Worm (Caenorhabditis elegans) whole organism, late embryonic: ENCODE measurements around the gene srd-35.

ENCODE experiments used
- C08G9.2 ChIP-seq: sonication (generic microtip); optimal IDR thresholded peaks from 2 replicates; lab custom pipeline; 2016; ENCODE audit warnings: mild to moderate bottlenecking, missing genetic modification characterization, moderate library complexity, missing compliant biosample characterization
- K02D7.2 ChIP-seq: sonication (generic microtip); optimal IDR thresholded peaks from 2 replicates; lab custom pipeline; 2017; ENCODE audit warnings: mild to moderate bottlenecking, missing genetic modification characterization, missing compliant biosample characterization
- T23F11.4 ChIP-seq: fragments of 200-800 bp; sonication (Bioruptor generic); optimal IDR thresholded peaks from 2 replicates; lab custom pipeline; 2018; ENCODE audit warnings: mild to moderate bottlenecking, missing genetic modification characterization, missing compliant biosample characterization
- Y22D7AL.16 ChIP-seq: sonication (generic microtip); optimal IDR thresholded peaks from 2 replicates; lab custom pipeline; 2016; ENCODE audit warnings: missing genetic modification characterization, missing compliant biosample characterization
- ahr-1 ChIP-seq: sonication (generic microtip); optimal IDR thresholded peaks from 2 replicates; lab custom pipeline; 2016; ENCODE audit warnings: missing genetic modification characterization, missing compliant biosample characterization
- ceh-14 ChIP-seq: sonication (generic microtip); optimal IDR thresholded peaks from 2 replicates; lab custom pipeline; 2016; ENCODE audit warnings: missing genotype, missing genetic modification characterization, missing compliant biosample characterization
- ceh-18 ChIP-seq: sonication (generic microtip); optimal IDR thresholded peaks from 2 replicates; lab custom pipeline; 2016; ENCODE audit warnings: missing genetic modification characterization, missing compliant biosample characterization
- ceh-19 ChIP-seq: fragments of 200-800 bp; sonication (Bioruptor generic); optimal IDR thresholded peaks from 2 replicates; lab custom pipeline; 2018; ENCODE audit warnings: mild to moderate bottlenecking, missing genetic modification characterization, missing compliant biosample characterization
- ceh-2 ChIP-seq: sonication (generic microtip); optimal IDR thresholded peaks from 2 replicates; lab custom pipeline; 2016; ENCODE audit warnings: missing genotype, missing genetic modification characterization, missing compliant biosample characterization
- ceh-24 ChIP-seq: sonication (generic microtip); optimal IDR thresholded peaks from 2 replicates; lab custom pipeline; 2016; ENCODE audit warnings: mild to moderate bottlenecking, missing genetic modification characterization, missing compliant biosample characterization
- ceh-31 ChIP-seq: sonication (generic microtip); optimal IDR thresholded peaks from 2 replicates; lab custom pipeline; 2016; ENCODE audit warnings: missing genetic modification characterization, missing compliant biosample characterization
- ceh-34 ChIP-seq: sonication (generic microtip); optimal IDR thresholded peaks from 2 replicates; lab custom pipeline; 2016; ENCODE audit warnings: mild to moderate bottlenecking, missing genetic modification characterization, missing compliant biosample characterization
- ceh-45 ChIP-seq: fragments of 200-800 bp; sonication (Bioruptor generic); IDR thresholded peaks from 2 replicates; pipeline ENCODE4 v1.3.6; 2022; ENCODE audit warnings: missing genetic modification reagents, missing genetic modification characterization, missing compliant biosample characterization
- ceh-48 ChIP-seq: sonication (generic microtip); optimal IDR thresholded peaks from 2 replicates; lab custom pipeline; 2016; ENCODE audit warnings: missing genetic modification characterization, inconsistent platforms, missing compliant biosample characterization
- ceh-6 ChIP-seq: fragments of 200-800 bp; sonication (Bioruptor generic); optimal IDR thresholded peaks from 2 replicates; lab custom pipeline; 2018; ENCODE audit warnings: mild to moderate bottlenecking, missing genetic modification characterization, missing compliant biosample characterization
- elt-4 ChIP-seq: sonication (generic microtip); optimal IDR thresholded peaks from 2 replicates; lab custom pipeline; 2016; ENCODE audit warnings: missing genetic modification characterization, missing compliant biosample characterization
- ets-4 ChIP-seq: sonication (generic microtip); optimal IDR thresholded peaks from 2 replicates; lab custom pipeline; 2016; ENCODE audit warnings: missing genetic modification characterization, missing compliant biosample characterization
- eyg-1 ChIP-seq: sonication (generic microtip); optimal IDR thresholded peaks from 2 replicates; lab custom pipeline; 2016; ENCODE audit warnings: missing genotype, missing genetic modification characterization, missing compliant biosample characterization
- fkh-10 ChIP-seq: fragments of 150-350 bp; optimal IDR thresholded peaks from 2 replicates; lab custom pipeline; 2014; ENCODE audit warnings: missing biosample characterization, missing genetic modification reagents, missing genetic modification characterization
- hlh-13 ChIP-seq: fragments of 200-800 bp; sonication (Bioruptor generic); optimal IDR thresholded peaks from 2 replicates; lab custom pipeline; 2018; ENCODE audit warnings: mild to moderate bottlenecking, missing genetic modification characterization, missing compliant biosample characterization
- hlh-8 ChIP-seq: sonication (generic microtip); optimal IDR thresholded peaks from 2 replicates; lab custom pipeline; 2016; ENCODE audit warnings: missing genotype, missing genetic modification characterization, missing compliant biosample characterization
- lin-11 ChIP-seq: fragments of 200-800 bp; sonication (Bioruptor generic); optimal IDR thresholded peaks from 2 replicates; lab custom pipeline; 2018; ENCODE audit warnings: mild to moderate bottlenecking, missing genetic modification characterization, missing compliant biosample characterization
- mec-3 ChIP-seq: sonication (generic microtip); optimal IDR thresholded peaks from 2 replicates; lab custom pipeline; 2016; ENCODE audit warnings: borderline replicate concordance, missing genetic modification characterization, missing compliant biosample characterization
- nfya-1 ChIP-seq: sonication (generic microtip); optimal IDR thresholded peaks from 2 replicates; lab custom pipeline; 2017; ENCODE audit warnings: missing genetic modification characterization, mild to moderate bottlenecking, missing compliant biosample characterization, antibody characterized with exemption, moderate library complexity
- nhr-11 ChIP-seq: fragments of 150-350 bp; optimal IDR thresholded peaks from 2 replicates; lab custom pipeline; 2014; ENCODE audit warnings: missing biosample characterization, missing genetic modification characterization
- odd-2 ChIP-seq: sonication (generic microtip); optimal IDR thresholded peaks from 2 replicates; lab custom pipeline; 2017; ENCODE audit warnings: antibody characterized with exemption, mild to moderate bottlenecking, missing genetic modification characterization, missing compliant biosample characterization
- pag-3 ChIP-seq: sonication (generic microtip); optimal IDR thresholded peaks from 2 replicates; lab custom pipeline; 2016; ENCODE audit warnings: missing compliant biosample characterization, missing genetic modification characterization, borderline replicate concordance
- pax-1 ChIP-seq: fragments of 150-350 bp; optimal IDR thresholded peaks from 2 replicates; lab custom pipeline; 2014; ENCODE audit warnings: missing biosample characterization, missing genetic modification characterization
- pqm-1 ChIP-seq: sonication (generic microtip); optimal IDR thresholded peaks from 2 replicates; lab custom pipeline; 2016; ENCODE audit warnings: missing genetic modification characterization, missing compliant biosample characterization
- ref-2 ChIP-seq: sonication (generic microtip); optimal IDR thresholded peaks from 2 replicates; lab custom pipeline; 2016; ENCODE audit warnings: missing genetic modification characterization, missing compliant biosample characterization
- sdc-2 ChIP-seq: sonication (generic microtip); optimal IDR thresholded peaks from 2 replicates; lab custom pipeline; 2016; ENCODE audit warnings: missing genotype, missing genetic modification characterization, missing compliant biosample characterization
- tbx-2 ChIP-seq: sonication (generic microtip); optimal IDR thresholded peaks from 2 replicates; lab custom pipeline; 2016; ENCODE audit warnings: missing genetic modification characterization, missing compliant biosample characterization
- tbx-7 ChIP-seq: sonication (generic microtip); optimal IDR thresholded peaks from 2 replicates; lab custom pipeline; 2016; ENCODE audit warnings: missing genotype, missing genetic modification characterization, missing compliant biosample characterization
- unc-42 ChIP-seq: sonication (generic microtip); optimal IDR thresholded peaks from 2 replicates; lab custom pipeline; 2016; ENCODE audit warnings: missing genotype, missing genetic modification characterization, missing compliant biosample characterization
- unc-55 ChIP-seq: sonication (generic microtip); optimal IDR thresholded peaks from 2 replicates; lab custom pipeline; 2017; ENCODE audit warnings: missing biosample characterization, missing genetic modification reagents, missing genetic modification characterization
- unc-86 ChIP-seq: sonication (generic microtip); optimal IDR thresholded peaks from 2 replicates; lab custom pipeline; 2016; ENCODE audit warnings: missing genetic modification characterization, missing compliant biosample characterization
- zip-5 ChIP-seq: sonication (generic microtip); optimal IDR thresholded peaks from 2 replicates; lab custom pipeline; 2016; ENCODE audit warnings: missing genetic modification characterization, missing compliant biosample characterization
- ztf-16 ChIP-seq: sonication (generic microtip); optimal IDR thresholded peaks from 2 replicates; lab custom pipeline; 2017; ENCODE audit warnings: missing genetic modification characterization, missing compliant biosample characterization

Gene srd-35

DNA sequence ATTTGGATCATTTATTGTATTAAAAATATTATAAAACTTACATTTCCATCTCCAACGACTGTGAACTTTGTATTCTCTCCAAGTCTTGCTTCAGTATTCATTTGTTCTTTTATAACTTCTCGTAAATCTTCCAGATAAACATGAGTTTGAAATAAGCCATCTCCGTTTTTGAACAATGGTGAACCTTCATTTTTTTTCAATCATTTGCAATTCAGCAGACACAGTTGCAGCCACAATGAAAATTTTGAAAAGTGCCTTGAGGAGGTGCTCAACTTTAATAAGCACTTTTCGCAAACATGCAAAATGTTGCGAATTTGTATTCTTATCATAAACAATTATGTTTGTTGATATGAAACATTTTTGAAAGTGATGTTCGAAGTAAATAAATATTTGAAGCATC is 19.9 kb upstream of the srd-35 start, which contains the start of gene T16G1.3:
T16G1.3 (minus strand) TSS at position 101 of the 400 bp plus-strand sequence.
- TF ChIP-seq eyg-1 (no peak), Y22D7AL.16 (tag; lab: Kevin White, UChicago) (no peak), sdc-2 (tag; lab: Kevin White, UChicago) (no peak), odd-2 (no peak), ahr-1 (tag; lab: Kevin White, UChicago) (no peak), lin-11 (no peak), ztf-16 (tag; lab: Kevin White, UChicago) (no peak), ceh-34 (tag; lab: Kevin White, UChicago) (no peak), ceh-24 (tag; lab: Kevin White, UChicago) (no peak), unc-42 (no peak), ets-4 (tag; lab: Kevin White, UChicago) (no peak), pqm-1 (tag; lab: Kevin White, UChicago) (no peak), elt-4 (tag; lab: Kevin White, UChicago) (no peak), nhr-11 (no peak), tbx-7 (tag; lab: Kevin White, UChicago) (no peak), fkh-10 (GFP tag; lab: Kevin White, UChicago) (no peak), ceh-2 (tag; lab: Kevin White, UChicago) (no peak), C08G9.2 (no peak)

DNA sequence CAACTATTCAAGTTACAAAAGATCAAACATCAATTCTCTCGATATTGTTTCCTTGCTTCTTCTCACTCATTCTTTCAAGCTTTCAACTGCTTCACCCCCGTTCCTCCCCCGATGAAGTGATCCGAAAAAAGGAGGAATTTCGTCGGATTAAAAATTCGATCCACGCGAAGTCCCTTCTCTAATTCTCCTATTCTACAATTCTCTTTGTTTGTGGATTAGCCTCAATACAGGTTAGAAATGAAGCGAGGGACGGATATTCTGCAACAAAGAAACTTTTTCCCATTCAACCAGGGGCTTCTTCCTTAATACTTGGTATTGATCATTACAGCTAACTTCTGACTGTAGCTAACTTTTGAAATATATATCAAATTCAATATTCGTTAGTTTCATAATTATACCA is 19.4 kb upstream of the srd-35 start, which contains the start of gene grl-2:
grl-2 (plus strand) TSS at position 301 of the 400 bp plus-strand sequence.
- TF ChIP-seq ceh-45 (GFP tag; lab: Robert Waterston, UW) = no peak
- TF ChIP-seq mec-3 (tag; lab: Kevin White, UChicago) = no peak

DNA sequence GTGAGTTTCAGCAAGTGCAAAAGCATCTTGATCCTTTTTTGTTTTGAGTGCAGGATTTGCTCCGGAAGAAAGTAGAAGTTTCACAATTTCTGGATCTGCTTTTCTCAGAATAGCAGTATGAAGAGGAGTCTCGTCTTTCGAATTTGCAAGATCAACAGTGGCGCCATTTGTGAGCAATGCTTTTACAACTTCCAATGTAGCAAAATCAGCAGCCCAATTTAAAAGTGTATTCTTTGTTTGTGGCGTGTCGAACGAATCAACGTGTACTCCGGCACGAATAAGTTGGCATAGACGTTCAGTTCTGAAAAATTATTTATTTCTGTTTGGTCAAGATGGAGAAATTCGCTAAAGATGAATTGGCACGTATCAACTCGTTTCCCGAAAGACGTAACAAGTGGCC is 14.6 kb upstream of the srd-35 start, which contains the start of gene T16G1.13:
T16G1.13 (plus strand) TSS at position 301 of the 400 bp plus-strand sequence.
- TF ChIP-seq T23F11.4 (GFP tag; lab: Kevin White, UChicago) (no peak), unc-86 (no peak), ceh-18 (tag; lab: Kevin White, UChicago) (no peak), ceh-14 (no peak), ceh-6 (GFP tag; lab: Kevin White, UChicago) (no peak), hlh-8 (no peak), Y22D7AL.16 (tag; lab: Kevin White, UChicago) (no peak), ref-2 (tag; lab: Kevin White, UChicago) (no peak), pax-1 (tag; lab: Kevin White, UChicago) (no peak), pag-3 (tag; lab: Kevin White, UChicago) (no peak), K02D7.2 (tag; lab: Kevin White, UChicago) (no peak), zip-5 (tag; lab: Kevin White, UChicago) (no peak), ceh-19 (GFP tag; lab: Kevin White, UChicago) (no peak)

DNA sequence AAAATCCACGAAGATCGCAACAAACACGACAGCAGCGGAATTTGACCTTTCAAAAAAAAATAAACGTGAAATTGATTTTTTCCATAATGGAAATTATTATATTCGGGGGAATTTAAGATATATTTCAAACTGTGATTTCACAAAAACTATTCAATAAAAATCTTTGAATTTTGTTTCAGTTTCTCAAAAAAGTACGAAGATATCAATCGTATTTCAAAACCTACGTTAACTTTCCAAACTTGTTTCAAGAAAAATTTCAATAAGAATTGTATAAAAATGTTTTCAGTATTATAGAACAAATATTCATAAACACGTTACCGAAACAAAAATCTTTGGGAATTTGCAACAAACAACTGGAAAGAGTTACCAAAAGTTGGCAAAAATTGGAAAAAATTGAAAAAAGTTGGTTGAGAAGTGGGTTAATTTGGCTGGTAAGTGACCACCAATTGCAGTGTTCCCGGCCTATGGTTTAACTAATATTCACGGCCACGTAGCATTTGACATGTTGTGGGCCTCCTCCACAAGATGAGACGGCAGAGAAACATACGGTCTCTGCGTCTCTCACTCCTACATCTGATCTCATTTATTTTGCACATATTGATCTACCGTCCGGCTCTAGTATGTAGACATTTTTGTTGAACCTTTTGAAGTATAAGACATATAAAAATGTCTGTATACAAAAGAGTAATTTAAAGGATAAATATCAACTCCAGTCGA is 13.2 kb upstream of the srd-35 start, which contains the start of the genes T16G1.9 and T16G1.18:
T16G1.9 (minus strand) TSS at position 51 of the 717 bp plus-strand sequence.
T16G1.18 (plus strand) TSS at position 493 of the 717 bp plus-strand sequence.
- no peak for TF ChIP-seq hlh-13
- no peak for TF ChIP-seq fkh-10 (GFP tag; lab: Kevin White, UChicago)
- peak; percentile 50 for TF ChIP-seq unc-42
- TF ChIP-seq nfya-1 (tag; lab: Kevin White, UChicago) = peak; percentile 54
- TF ChIP-seq tbx-2 (tag; lab: Kevin White, UChicago) = peak; percentile 41
- TF ChIP-seq hlh-8 = no peak
- TF ChIP-seq unc-55 (GFP tag; lab: Kevin White, UChicago) = peak; percentile 24
- peak; percentile 23 for TF ChIP-seq ceh-31
- TF ChIP-seq ceh-48 (tag; lab: Kevin White, UChicago) = peak; percentile 47
